Fruit fly (Drosophila melanogaster): Measurements from ENCODE around the gene CG42371.

dm6 chr2L:2222377-2222776 is 5.3 kb upstream of the CG42371 start:
- TF ChIP-seq Sin3A (optimal IDR thresholded peaks at IDR 0.05) (no peak), psq (optimal IDR thresholded peaks at IDR 0.05) (no peak), h (optimal IDR thresholded peaks at IDR 0.05) (no peak), ttk (optimal IDR thresholded peaks at IDR 0.05) (no peak), insv (optimal IDR thresholded peaks at IDR 0.05) (no peak)

All from Kc167 (cell line).